Worm (Caenorhabditis elegans) whole organism, L3 larva: ENCODE measurements around the gene nas-22.
A peak's percentile ranks its signal among the peaks of the same experiment; 100 is the strongest.

ENCODE experiments used
- ZK546.5 ChIP-seq: sonication (generic microtip); optimal IDR thresholded peaks from 2 replicates; lab custom pipeline; 2017; ENCODE audit warnings: missing biosample characterization, missing genetic modification characterization
- ceh-16 ChIP-seq: sonication (generic microtip); optimal IDR thresholded peaks from 2 replicates; lab custom pipeline; 2017; ENCODE audit warnings: missing biosample characterization, missing genetic modification characterization
- ceh-82 ChIP-seq: fragments of 150-350 bp; optimal IDR thresholded peaks from 2 replicates; lab custom pipeline; 2014; ENCODE audit warnings: missing biosample characterization, missing genetic modification characterization
- daf-12 ChIP-seq: fragments of 150-350 bp; optimal IDR thresholded peaks from 2 replicates; lab custom pipeline; 2014; ENCODE audit warnings: missing biosample characterization, missing genetic modification reagents, missing genetic modification characterization
- egl-5 ChIP-seq: fragments of 150-350 bp; optimal IDR thresholded peaks from 2 replicates; lab custom pipeline; 2017; ENCODE audit warnings: missing biosample characterization, missing genetic modification reagents, missing genetic modification characterization, inconsistent platforms
- elt-2 ChIP-seq: sonication (generic microtip); optimal IDR thresholded peaks from 2 replicates; lab custom pipeline; 2016; ENCODE audit warnings: missing genetic modification reagents, mild to moderate bottlenecking, missing genetic modification characterization, missing compliant biosample characterization
- elt-3 ChIP-seq, 3 experiments: fragments of 150-350 bp in 1 of 3; sonication (generic microtip) in 2 of 3; optimal IDR thresholded peaks; 2 replicates in 2 of 3; 4 replicates in 1 of 3; lab custom pipeline; 2014 to 2017; ENCODE audit warnings: missing biosample characterization in 3 of 3, missing genetic modification characterization in 3 of 3
- fkh-10 ChIP-seq: sonication (generic microtip); optimal IDR thresholded peaks from 2 replicates; lab custom pipeline; 2017; ENCODE audit warnings: missing biosample characterization, missing genetic modification reagents, missing genetic modification characterization
- hmg-11 ChIP-seq: sonication (generic microtip); optimal IDR thresholded peaks from 2 replicates; lab custom pipeline; 2016; ENCODE audit warnings: missing genetic modification characterization, missing compliant biosample characterization
- jun-1 ChIP-seq: fragments of 150-350 bp; optimal IDR thresholded peaks from 2 replicates; lab custom pipeline; 2014; ENCODE audit warnings: missing biosample characterization, missing genetic modification reagents, missing genetic modification characterization
- lin-39 ChIP-seq: fragments of 150-350 bp; optimal IDR thresholded peaks from 2 replicates; lab custom pipeline; 2018; ENCODE audit warnings: missing biosample characterization, missing genetic modification reagents, missing genetic modification characterization
- mml-1 ChIP-seq: fragments of 150-350 bp; sonication (generic microtip); optimal IDR thresholded peaks from 3 replicates; lab custom pipeline; 2014; ENCODE audit warnings: missing biosample characterization, missing genetic modification characterization
- nfya-1 ChIP-seq: sonication (generic microtip); optimal IDR thresholded peaks from 2 replicates; lab custom pipeline; 2017; ENCODE audit warnings: missing genetic modification characterization, mild to moderate bottlenecking, missing compliant biosample characterization, antibody characterized with exemption, moderate library complexity; ENCODE audit not compliant: insufficient read depth
- nhr-25 ChIP-seq: sonication (generic microtip); optimal IDR thresholded peaks from 2 replicates; lab custom pipeline; 2017; ENCODE audit warnings: missing biosample characterization, missing genetic modification characterization
- nhr-28 ChIP-seq: fragments of 150-350 bp; optimal IDR thresholded peaks from 2 replicates; lab custom pipeline; 2014; ENCODE audit warnings: missing biosample characterization, missing genetic modification characterization
- nhr-76 ChIP-seq: fragments of 150-350 bp; sonication (generic microtip); optimal IDR thresholded peaks from 5 replicates; lab custom pipeline; 2014; ENCODE audit warnings: missing biosample characterization, missing genetic modification characterization
- pqm-1 ChIP-seq: fragments of 150-350 bp; optimal IDR thresholded peaks from 2 replicates; lab custom pipeline; 2017; ENCODE audit warnings: missing biosample characterization, missing genetic modification characterization, inconsistent platforms
- snpc-4 ChIP-seq: fragments of 150-350 bp; optimal IDR thresholded peaks from 2 replicates; lab custom pipeline; 2014; ENCODE audit warnings: missing biosample characterization, missing genetic modification characterization
- tbx-2 ChIP-seq: sonication (generic microtip); optimal IDR thresholded peaks from 2 replicates; lab custom pipeline; 2016; ENCODE audit warnings: mild to moderate bottlenecking, missing genetic modification characterization, missing compliant biosample characterization
- unc-39 ChIP-seq: sonication (generic microtip); optimal IDR thresholded peaks from 4 replicates; lab custom pipeline; 2017; ENCODE audit warnings: missing biosample characterization, missing genetic modification characterization
- unc-62 ChIP-seq: fragments of 150-350 bp; sonication (generic microtip); optimal IDR thresholded peaks from 4 replicates; lab custom pipeline; 2014; ENCODE audit warnings: missing biosample characterization, missing genetic modification reagents, missing genetic modification characterization
- zag-1 ChIP-seq: fragments of 150-350 bp; optimal IDR thresholded peaks from 2 replicates; lab custom pipeline; 2014; ENCODE audit warnings: missing biosample characterization, missing genetic modification characterization

The nas-22 gene

DNA sequence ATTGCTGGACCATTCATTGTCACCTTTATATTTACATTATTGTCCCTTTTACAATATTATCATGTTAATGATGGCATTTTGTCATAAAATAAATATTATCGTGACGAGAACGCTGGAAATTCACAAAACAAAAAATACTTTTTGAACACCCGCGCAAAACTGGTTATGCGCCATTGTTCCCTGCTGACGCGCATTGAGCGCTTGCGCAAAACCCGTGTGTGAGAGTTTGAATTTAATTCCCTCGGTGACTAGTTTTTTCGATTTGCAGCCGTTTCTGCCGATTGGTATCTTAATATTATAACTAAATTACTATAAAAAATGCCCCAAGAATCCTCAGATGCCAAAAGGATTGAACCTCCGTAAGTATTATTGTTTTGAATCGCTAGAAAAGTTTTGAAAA is 46.9 kb downstream of the nas-22 start, which contains the start of gene pafo-1 (continued):
- TF ChIP-seq tbx-2 (tag; lab: Kevin White, UChicago) (peak; percentile 79), unc-62 (GFP tag; lab: Kevin White, UChicago) (no peak), ceh-16 (tag; lab: Kevin White, UChicago) (peak; percentile 26), nfya-1 (peak; percentile 85), daf-12 (tag; lab: Kevin White, UChicago) (no peak), hmg-11 (tag; lab: Kevin White, UChicago) (no peak), egl-5 (no peak)

- TF ChIP-seq nhr-25 (tag; lab: Kevin White, UChicago) = peak; percentile 73
- no peak for TF ChIP-seq daf-12 (tag; lab: Kevin White, UChicago)
- TF ChIP-seq nfya-1 = peak; percentile 61
These were observed 50.8 kb downstream of the nas-22 start for ce11 chrV:11525338-11525737.

DNA sequence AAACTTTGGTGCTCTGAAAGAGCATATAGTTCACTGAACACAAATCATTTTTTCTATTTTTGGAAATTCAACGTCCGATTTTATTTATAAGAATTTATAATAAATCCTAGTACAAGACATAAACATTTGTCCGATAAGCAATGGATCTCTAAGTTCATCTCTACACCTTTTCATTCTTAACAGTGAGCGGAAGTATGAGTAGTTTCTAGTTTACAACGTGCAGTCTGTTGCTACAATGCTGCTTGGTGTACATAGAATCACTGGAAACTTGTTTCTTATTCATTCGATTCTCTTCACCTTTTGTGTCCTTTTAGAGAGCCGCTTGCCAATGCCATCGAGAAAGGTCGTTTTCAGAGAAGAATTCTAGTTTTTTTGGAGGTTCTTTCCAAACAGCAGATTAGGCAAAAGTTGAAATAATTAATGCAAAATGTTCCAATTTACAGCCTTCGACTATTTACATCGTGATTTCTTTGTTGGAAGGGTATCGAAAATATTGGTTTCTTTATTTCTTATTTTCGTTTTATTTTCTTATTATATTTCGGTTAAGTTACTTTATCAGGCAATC is 52.5 kb downstream of the nas-22 start:
- TF ChIP-seq nhr-25 (tag; lab: Kevin White, UChicago) (peak; percentile 65), ZK546.5 (no peak)

DNA sequence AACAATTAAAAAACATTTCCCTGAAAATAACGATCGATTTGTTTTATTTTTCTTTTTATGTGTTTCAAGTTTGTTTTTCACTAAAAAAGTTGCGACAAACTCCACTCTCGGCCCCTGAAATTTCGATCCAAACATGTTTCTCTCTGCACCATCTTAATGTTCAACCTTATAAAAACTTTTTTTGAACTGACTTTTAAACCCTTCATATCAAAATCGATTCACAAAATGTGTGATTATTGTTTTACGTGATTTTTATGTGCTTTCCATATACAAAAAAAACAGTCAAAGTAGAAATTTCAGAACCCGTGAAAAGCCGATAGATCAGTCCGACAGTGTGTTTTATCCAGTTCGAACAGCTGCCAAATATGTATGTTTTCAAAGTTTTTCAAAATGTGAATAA is 53.0 kb downstream of the nas-22 start, which contains the start of gene ccch-1:
Gene ccch-1 (plus strand): TSS at position 301 of the 400 bp plus-strand sequence.
- TF ChIP-seq nhr-25 (tag; lab: Kevin White, UChicago) (no peak), nhr-76 (tag; lab: Kevin White, UChicago) (no peak), nhr-28 (tag; lab: Kevin White, UChicago) (no peak), pqm-1 (no peak), jun-1 (tag; lab: Kevin White, UChicago) (no peak), snpc-4 (tag; lab: Kevin White, UChicago) (no peak), zag-1 (tag; lab: Kevin White, UChicago) (no peak), lin-39 (no peak), mml-1 (tag; lab: Kevin White, UChicago) (no peak), elt-2 (tag; lab: Kevin White, UChicago) (no peak), unc-39 (tag; lab: Kevin White, UChicago) (no peak), fkh-10 (GFP tag; lab: Kevin White, UChicago) (no peak), elt-3 (tag; optimal IDR thresholded peaks at IDR 0.05; lab: Kevin White, UChicago) (no peak), ceh-82 (tag; lab: Kevin White, UChicago) (no peak), unc-62 (GFP tag; lab: Kevin White, UChicago) (no peak)
